4 worm cellular contexts compared by ENCODE assay signal in the genomic region with DNA sequence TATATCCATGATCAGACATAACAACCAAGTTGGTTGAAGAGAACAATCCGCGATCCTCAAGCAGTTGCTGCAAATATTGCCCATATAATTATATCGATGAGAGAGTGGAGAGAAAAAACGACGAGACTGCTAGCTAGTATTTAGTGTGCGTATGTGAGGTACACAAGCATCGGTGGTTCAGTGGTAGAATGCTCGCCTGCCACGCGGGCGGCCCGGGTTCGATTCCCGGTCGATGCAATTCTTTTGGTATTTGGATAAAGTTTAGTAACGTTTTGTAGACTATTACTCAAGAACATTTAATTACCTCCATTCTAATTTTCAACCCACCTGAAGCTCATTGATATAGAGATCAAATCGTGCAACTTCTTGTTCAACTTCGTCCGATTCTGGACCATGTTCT.
A peak's percentile ranks its signal among the peaks of the same experiment; 100 is the strongest.
TF ChIP-seq lines count a peak whose summit lies in the region.

No protein-coding gene starts in this region.

TF ChIP-seq in whole organism, L2 larva, 48 proteins besides CTCF, POLR2A, EP300 and RAD21 (continued from another document):
- peak; percentile 52 for TF ChIP-seq nhr-25 (tag; optimal IDR thresholded peaks at IDR 0.05; lab: Kevin White, UChicago)
- no peak for TF ChIP-seq mdl-1 (tag; optimal IDR thresholded peaks at IDR 0.05; lab: Kevin White, UChicago)
- no peak for TF ChIP-seq aly-2 (tag; optimal IDR thresholded peaks at IDR 0.05; lab: Kevin White, UChicago)
- TF ChIP-seq Y55F3AM.14 (GFP tag; optimal IDR thresholded peaks at IDR 0.05; lab: Kevin White, UChicago): no peak
- peak; percentile 25 for TF ChIP-seq zag-1 (tag; optimal IDR thresholded peaks at IDR 0.05; lab: Kevin White, UChicago)
- peak; percentile 69 for TF ChIP-seq sma-9 (GFP tag; optimal IDR thresholded peaks at IDR 0.05; lab: Kevin White, UChicago)
- TF ChIP-seq sma-9 (tag; optimal IDR thresholded peaks at IDR 0.05; lab: Kevin White, UChicago): no peak
- peak; percentile 36 to 51 for TF ChIP-seq lsy-2 (tag; optimal IDR thresholded peaks at IDR 0.05; lab: Kevin White, UChicago)
- TF ChIP-seq unc-55 (GFP tag; optimal IDR thresholded peaks at IDR 0.05; lab: Kevin White, UChicago): peak; percentile 80
- TF ChIP-seq blmp-1 (tag; optimal IDR thresholded peaks at IDR 0.05; lab: Kevin White, UChicago; ENCODE audit: insufficient read depth): peak; percentile 34
- no peak for TF ChIP-seq nhr-77 (tag; optimal IDR thresholded peaks at IDR 0.05; lab: Kevin White, UChicago)
- TF ChIP-seq nhr-11 (tag; optimal IDR thresholded peaks at IDR 0.05; lab: Kevin White, UChicago): no peak
- TF ChIP-seq snpc-4 (tag; optimal IDR thresholded peaks at IDR 0.05; lab: Kevin White, UChicago): no peak
- no peak for TF ChIP-seq mab-5 (tag; optimal IDR thresholded peaks at IDR 0.05; lab: Kevin White, UChicago)
- no peak for TF ChIP-seq nhr-237 (tag; optimal IDR thresholded peaks at IDR 0.05; lab: Kevin White, UChicago)
- TF ChIP-seq egl-27 (tag; optimal IDR thresholded peaks at IDR 0.05; lab: Kevin White, UChicago): no peak
- peak; percentile 65 for TF ChIP-seq lin-11 (tag; optimal IDR thresholded peaks at IDR 0.05; lab: Kevin White, UChicago)
- no peak for TF ChIP-seq skn-1 (tag; optimal IDR thresholded peaks at IDR 0.05; lab: Kevin White, UChicago)
- no peak for TF ChIP-seq sem-4 (tag; optimal IDR thresholded peaks at IDR 0.05; lab: Kevin White, UChicago)
- no peak for TF ChIP-seq elt-3 (tag; optimal IDR thresholded peaks at IDR 0.05; lab: Kevin White, UChicago)
- TF ChIP-seq mbf-1 (tag; optimal IDR thresholded peaks at IDR 0.05; lab: Kevin White, UChicago): no peak
- TF ChIP-seq lin-13 (GFP tag; optimal IDR thresholded peaks at IDR 0.05; lab: Kevin White, UChicago): peak; percentile 65
- TF ChIP-seq lin-39 (tag; optimal IDR thresholded peaks at IDR 0.05; lab: Kevin White, UChicago): no peak
- no peak for TF ChIP-seq unc-62 (GFP tag; optimal IDR thresholded peaks at IDR 0.05; lab: Kevin White, UChicago)
- TF ChIP-seq F13H6.1 (tag; optimal IDR thresholded peaks at IDR 0.05; lab: Kevin White, UChicago): peak; percentile 74
- TF ChIP-seq nhr-21 (tag; optimal IDR thresholded peaks at IDR 0.05; lab: Kevin White, UChicago): peak; percentile 73

TF ChIP-seq in whole organism, L4 larva, 104 proteins besides CTCF, POLR2A, EP300 and RAD21 (continued from another document and continues in another):
- TF ChIP-seq nhr-42 (GFP tag; IDR thresholded peaks at IDR 0.05; lab: Robert Waterston, UW): peak; percentile 83; the same call in 1 of the 2 replicates
- TF ChIP-seq ceh-62 (tag; optimal IDR thresholded peaks at IDR 0.05; lab: Kevin White, UChicago): no peak
- no peak for TF ChIP-seq zag-1 (tag; optimal IDR thresholded peaks at IDR 0.05; lab: Kevin White, UChicago)
- peak; percentile 76 for TF ChIP-seq ceh-44 (GFP tag; IDR thresholded peaks at IDR 0.05; lab: Robert Waterston, UW)
- no peak for TF ChIP-seq lin-39 (tag; optimal IDR thresholded peaks at IDR 0.05; lab: Kevin White, UChicago)
- peak; percentile 70 for TF ChIP-seq php-3 (GFP tag; IDR thresholded peaks at IDR 0.05; lab: Robert Waterston, UW)
- no peak for TF ChIP-seq nhr-102 (tag; optimal IDR thresholded peaks at IDR 0.05; lab: Kevin White, UChicago)
- TF ChIP-seq arid-1 (GFP tag; conservative IDR thresholded peaks at IDR 0.05; lab: Robert Waterston, UW): peak; percentile 91
- TF ChIP-seq nhr-111 (GFP tag; optimal IDR thresholded peaks at IDR 0.05; lab: Kevin White, UChicago): peak; percentile 87
- peak; percentile 92 for TF ChIP-seq tra-1 (GFP tag; IDR thresholded peaks at IDR 0.05; lab: Robert Waterston, UW)
- peak in 1 of 2 experiments; percentile 62 for TF ChIP-seq mdl-1 (tag; optimal IDR thresholded peaks at IDR 0.05; lab: Kevin White, UChicago)
- TF ChIP-seq ceh-20 (GFP tag; IDR thresholded peaks at IDR 0.05; lab: Robert Waterston, UW): peak; percentile 77
- TF ChIP-seq nhr-48 (tag; optimal IDR thresholded peaks at IDR 0.05; lab: Kevin White, UChicago): peak; percentile 14
- peak in 1 of 2 experiments; percentile 68 for TF ChIP-seq lsy-2 (tag; optimal IDR thresholded peaks at IDR 0.05; lab: Kevin White, UChicago)
- no peak for TF ChIP-seq aly-2 (tag; optimal IDR thresholded peaks at IDR 0.05; lab: Kevin White, UChicago)
- peak; percentile 80 for TF ChIP-seq lin-1 (GFP tag; IDR thresholded peaks at IDR 0.05; lab: Robert Waterston, UW)
- TF ChIP-seq aha-1 (tag; lab: Kevin White, UChicago): peak; percentile 94
- TF ChIP-seq jun-1 (tag; optimal IDR thresholded peaks at IDR 0.05; lab: Kevin White, UChicago): peak; percentile 16
- no peak for TF ChIP-seq ces-1 (GFP tag; optimal IDR thresholded peaks at IDR 0.05; lab: Kevin White, UChicago)
- no peak for TF ChIP-seq pqm-1 (tag; optimal IDR thresholded peaks at IDR 0.05; lab: Kevin White, UChicago)
- no peak for TF ChIP-seq nhr-76 (tag; optimal IDR thresholded peaks at IDR 0.05; lab: Kevin White, UChicago)
- TF ChIP-seq ceh-32 (tag; optimal IDR thresholded peaks at IDR 0.05; lab: Kevin White, UChicago; ENCODE audit: poor library complexity): no peak
- TF ChIP-seq dve-1 (tag; optimal IDR thresholded peaks at IDR 0.05; lab: Kevin White, UChicago; ENCODE audit: insufficient read depth): no peak
- TF ChIP-seq attf-4 (tag; optimal IDR thresholded peaks at IDR 0.05; lab: Kevin White, UChicago): no peak
- TF ChIP-seq T20F7.1 (GFP tag; optimal IDR thresholded peaks at IDR 0.05; lab: Kevin White, UChicago): peak; percentile 58
- TF ChIP-seq fkh-10 (GFP tag; optimal IDR thresholded peaks at IDR 0.05; lab: Kevin White, UChicago): no peak
- TF ChIP-seq D1046.2 (GFP tag; IDR thresholded peaks at IDR 0.05; lab: Robert Waterston, UW): peak; percentile 74; the same call in 1 of the 2 replicates
- peak; percentile 88 for TF ChIP-seq mes-2 (tag; optimal IDR thresholded peaks at IDR 0.05; lab: Kevin White, UChicago; ENCODE audit: poor library complexity, severe bottlenecking)
- TF ChIP-seq ZK546.5 (tag; optimal IDR thresholded peaks at IDR 0.05; lab: Kevin White, UChicago): no peak
- peak; percentile 72 for TF ChIP-seq lin-29 (GFP tag; IDR thresholded peaks at IDR 0.05; lab: Robert Waterston, UW)
- peak; percentile 56; the same call in 1 of the 2 replicates for TF ChIP-seq zfp-3 (GFP tag; conservative IDR thresholded peaks at IDR 0.05; lab: Robert Waterston, UW)
- no peak for TF ChIP-seq ztf-11 (tag; optimal IDR thresholded peaks at IDR 0.05; lab: Kevin White, UChicago)
- no peak for TF ChIP-seq skn-1 (tag; optimal IDR thresholded peaks at IDR 0.05; lab: Kevin White, UChicago)
- peak; percentile 96 for TF ChIP-seq hmg-1.1 (GFP tag; IDR thresholded peaks at IDR 0.05; lab: Robert Waterston, UW)
- TF ChIP-seq zip-11 (GFP tag; IDR thresholded peaks at IDR 0.05; lab: Robert Waterston, UW): peak; percentile 90

TF ChIP-seq in whole organism, late embryonic, 69 proteins besides CTCF, POLR2A, EP300 and RAD21 (continued from another document and continues in another):
- TF ChIP-seq C08G9.2 (tag; optimal IDR thresholded peaks at IDR 0.05; lab: Kevin White, UChicago) (peak; percentile 71), ceh-24 (tag; optimal IDR thresholded peaks at IDR 0.05; lab: Kevin White, UChicago) (peak; percentile 36), ceh-9 (tag; optimal IDR thresholded peaks at IDR 0.05; lab: Kevin White, UChicago) (no peak), T23F11.4 (GFP tag; optimal IDR thresholded peaks at IDR 0.05; lab: Kevin White, UChicago) (peak; percentile 85), sox-2 (GFP tag; IDR thresholded peaks at IDR 0.05; lab: Robert Waterston, UW) (peak; percentile 52; the same call in 1 of the 2 replicates), unc-3 (GFP tag; conservative IDR thresholded peaks at IDR 0.05; lab: Robert Waterston, UW) (peak; percentile 72), unc-3 (tag; optimal IDR thresholded peaks at IDR 0.05; lab: Kevin White, UChicago) (peak; percentile 42), pag-3 (tag; optimal IDR thresholded peaks at IDR 0.05; lab: Kevin White, UChicago; ENCODE audit: borderline replicate concordance) (no peak), C38D4.7 (GFP tag; optimal IDR thresholded peaks at IDR 0.05; lab: Kevin White, UChicago) (peak; percentile 76), ttx-3 (tag; optimal IDR thresholded peaks at IDR 0.05; lab: Kevin White, UChicago) (peak; percentile 77), madf-2 (tag; optimal IDR thresholded peaks at IDR 0.05; lab: Kevin White, UChicago) (peak; percentile 69), rnt-1 (tag; optimal IDR thresholded peaks at IDR 0.05; lab: Kevin White, UChicago) (peak; percentile 30), nhr-232 (tag; optimal IDR thresholded peaks at IDR 0.05; lab: Kevin White, UChicago) (peak; percentile 77), pax-1 (tag; optimal IDR thresholded peaks at IDR 0.05; lab: Kevin White, UChicago) (no peak), hlh-15 (tag; optimal IDR thresholded peaks at IDR 0.05; lab: Kevin White, UChicago) (peak; percentile 43), fkh-10 (GFP tag; optimal IDR thresholded peaks at IDR 0.05; lab: Kevin White, UChicago) (no peak), unc-86 (tag; optimal IDR thresholded peaks at IDR 0.05; lab: Kevin White, UChicago) (peak; percentile 86), ceh-48 (tag; optimal IDR thresholded peaks at IDR 0.05; lab: Kevin White, UChicago) (peak; percentile 52), npax-4 (tag; optimal IDR thresholded peaks at IDR 0.05; lab: Kevin White, UChicago) (no peak), hlh-13 (GFP tag; optimal IDR thresholded peaks at IDR 0.05; lab: Kevin White, UChicago) (peak; percentile 64), odd-2 (tag; optimal IDR thresholded peaks at IDR 0.05; lab: Kevin White, UChicago) (peak; percentile 33), ceh-45 (GFP tag; IDR thresholded peaks at IDR 0.05; lab: Robert Waterston, UW) (peak; percentile 79), ref-2 (tag; optimal IDR thresholded peaks at IDR 0.05; lab: Kevin White, UChicago) (peak; percentile 64), elt-2 (tag; optimal IDR thresholded peaks at IDR 0.05; lab: Kevin White, UChicago) (peak; percentile 86), pqm-1 (tag; optimal IDR thresholded peaks at IDR 0.05; lab: Kevin White, UChicago) (no peak), che-1 (tag; optimal IDR thresholded peaks at IDR 0.05; lab: Kevin White, UChicago) (peak; percentile 75), mec-3 (tag; optimal IDR thresholded peaks at IDR 0.05; lab: Kevin White, UChicago; ENCODE audit: borderline replicate concordance) (no peak), ceh-22 (tag; optimal IDR thresholded peaks at IDR 0.05; lab: Kevin White, UChicago) (no peak), syd-9 (tag; optimal IDR thresholded peaks at IDR 0.05; lab: Kevin White, UChicago) (peak; percentile 20), pha-4 (tag; optimal IDR thresholded peaks at IDR 0.05; lab: Kevin White, UChicago) (no peak), hlh-6 (tag; optimal IDR thresholded peaks at IDR 0.05; lab: Kevin White, UChicago) (peak; percentile 70), fax-1 (tag; optimal IDR thresholded peaks at IDR 0.05; lab: Kevin White, UChicago) (peak; percentile 27), dmd-4 (tag; optimal IDR thresholded peaks at IDR 0.05; lab: Kevin White, UChicago; ENCODE audit: borderline replicate concordance) (peak; percentile 58), K09A11.1 (tag; optimal IDR thresholded peaks at IDR 0.05; lab: Kevin White, UChicago; ENCODE audit: insufficient read depth) (peak; percentile 49), ceh-18 (tag; optimal IDR thresholded peaks at IDR 0.05; lab: Kevin White, UChicago) (peak; percentile 13), dve-1 (tag; optimal IDR thresholded peaks at IDR 0.05; lab: Kevin White, UChicago) (peak; percentile 49), ceh-14 (tag; optimal IDR thresholded peaks at IDR 0.05; lab: Kevin White, UChicago) (peak; percentile 46)

TF ChIP-seq in whole organism, mixed stage, embryonic, 35 proteins besides CTCF, POLR2A, EP300 and RAD21 (continued from another document):
- TF ChIP-seq drap-1 (GFP tag; optimal IDR thresholded peaks at IDR 0.05; lab: Kevin White, UChicago) (peak; percentile 87), ceh-83 (GFP tag; optimal IDR thresholded peaks at IDR 0.05; lab: Kevin White, UChicago) (peak; percentile 92), nhr-76 (tag; optimal IDR thresholded peaks at IDR 0.05; lab: Kevin White, UChicago) (no peak), blmp-1 (tag; optimal IDR thresholded peaks at IDR 0.05; lab: Kevin White, UChicago) (no peak), M03D4.4 (tag; optimal IDR thresholded peaks at IDR 0.05; lab: Kevin White, UChicago) (peak; percentile 88), nhr-237 (tag; optimal IDR thresholded peaks at IDR 0.05; lab: Kevin White, UChicago) (no peak), snpc-4 (tag; optimal IDR thresholded peaks at IDR 0.05; lab: Kevin White, UChicago) (no peak)
